Fruit fly (Drosophila melanogaster) whole organism, embryonic: Measurements from ENCODE around the gene cac.

Experiments used
- BtbVII ChIP-seq: fragments of 200-800 bp; sonication (Bioruptor generic); optimal IDR thresholded peaks from 3 replicates; lab custom pipeline; 2017; ENCODE audit warnings: missing biosample characterization, mild to moderate bottlenecking, missing genetic modification characterization
- CG10431 ChIP-seq: fragments of 200-800 bp; sonication (Bioruptor generic); optimal IDR thresholded peaks from 3 replicates; lab custom pipeline; 2018; ENCODE audit warnings: missing biosample characterization, mild to moderate bottlenecking, missing genetic modification characterization
- CG12071 ChIP-seq: fragments of 200-800 bp; sonication (Bioruptor generic); optimal IDR thresholded peaks from 3 replicates; lab custom pipeline; 2018; ENCODE audit warnings: missing biosample characterization, mild to moderate bottlenecking, missing genetic modification characterization
- CG12299 ChIP-seq: fragments of 200-800 bp; sonication (Bioruptor generic); optimal IDR thresholded peaks from 2 replicates; lab custom pipeline; 2018; ENCODE audit warnings: missing biosample characterization, mild to moderate bottlenecking, missing genetic modification characterization
- CG14860 ChIP-seq: fragments of 200-800 bp; sonication (Bioruptor generic); IDR thresholded peaks from 3 replicates; pipeline ENCODE4 v1.3.6; 2022; ENCODE audit warnings: missing biosample characterization, missing genetic modification characterization; ENCODE audit not compliant: partially characterized antibody
- CG15073 ChIP-seq: fragments of 200-800 bp; sonication (Bioruptor generic); optimal IDR thresholded peaks from 2 replicates; lab custom pipeline; 2016; ENCODE audit warnings: missing biosample characterization, missing genetic modification characterization
- CG15696 ChIP-seq: fragments of 200-800 bp; sonication (Bioruptor generic); optimal IDR thresholded peaks from 2 replicates; lab custom pipeline; 2019; ENCODE audit warnings: missing biosample characterization, mild to moderate bottlenecking, missing genetic modification characterization, moderate library complexity
- CG16815 ChIP-seq: fragments of 200-800 bp; sonication (Bioruptor generic); optimal IDR thresholded peaks from 3 replicates; lab custom pipeline; 2017; ENCODE audit warnings: missing biosample characterization, mild to moderate bottlenecking, missing genetic modification characterization
- CG17328 ChIP-seq: fragments of 200-800 bp; sonication (Bioruptor generic); IDR thresholded peaks from 2 replicates; pipeline ENCODE4 v1.3.6; 2022; ENCODE audit warnings: missing biosample characterization, missing genetic modification characterization
- CG17359 ChIP-seq: fragments of 200-800 bp; sonication (Bioruptor generic); optimal IDR thresholded peaks from 3 replicates; lab custom pipeline; 2018; ENCODE audit warnings: missing biosample characterization, mild to moderate bottlenecking, missing genetic modification characterization, moderate library complexity
- CG18011 ChIP-seq: fragments of 200-800 bp; sonication (Bioruptor generic); optimal IDR thresholded peaks from 2 replicates; lab custom pipeline; 2017; ENCODE audit warnings: missing biosample characterization, missing genetic modification characterization, mild to moderate bottlenecking, moderate library complexity, missing genotype
- CG18476 ChIP-seq: fragments of 200-800 bp; sonication (Bioruptor generic); optimal IDR thresholded peaks from 2 replicates; lab custom pipeline; 2016; ENCODE audit warnings: missing biosample characterization, mild to moderate bottlenecking, missing genetic modification characterization
- CG18619 ChIP-seq: fragments of 200-800 bp; sonication (Bioruptor generic); optimal IDR thresholded peaks from 3 replicates; lab custom pipeline; 2017; ENCODE audit warnings: missing biosample characterization, mild to moderate bottlenecking, missing genetic modification characterization
- CG33557 ChIP-seq: fragments of 200-800 bp; sonication (Bioruptor generic); optimal IDR thresholded peaks from 2 replicates; lab custom pipeline; 2019; ENCODE audit warnings: missing biosample characterization, mild to moderate bottlenecking, missing genetic modification characterization, moderate library complexity
- CG34422 ChIP-seq: fragments of 200-800 bp; sonication (Bioruptor generic); IDR thresholded peaks from 3 replicates; pipeline ENCODE4 v1.3.6; 2022; ENCODE audit warnings: missing biosample characterization, missing genetic modification characterization
- CG4360 ChIP-seq: fragments of 200-800 bp; sonication (Bioruptor generic); IDR thresholded peaks from 2 replicates; pipeline ENCODE4 v1.3.6; 2022; ENCODE audit warnings: missing biosample characterization, missing genetic modification characterization
- CG4730 ChIP-seq: fragments of 200-800 bp; sonication (Bioruptor generic); IDR thresholded peaks from 2 replicates; pipeline ENCODE4 v1.3.6; 2022; ENCODE audit warnings: missing biosample characterization, missing genetic modification characterization
- CG6854 ChIP-seq: fragments of 200-800 bp; sonication (Bioruptor generic); optimal IDR thresholded peaks from 3 replicates; lab custom pipeline; 2017; ENCODE audit warnings: missing biosample characterization, mild to moderate bottlenecking, missing genetic modification characterization
- CG7357 ChIP-seq: fragments of 200-800 bp; sonication (Bioruptor generic); IDR thresholded peaks from 3 replicates; pipeline ENCODE4 v1.3.6; 2022; ENCODE audit warnings: missing biosample characterization, missing genetic modification characterization
- CG8281 ChIP-seq: fragments of 200-800 bp; sonication (Bioruptor generic); optimal IDR thresholded peaks from 2 replicates; lab custom pipeline; 2018; ENCODE audit warnings: missing biosample characterization, mild to moderate bottlenecking, missing genetic modification characterization, moderate library complexity
- CrebB ChIP-seq: fragments of 200-800 bp; sonication (Bioruptor generic); optimal IDR thresholded peaks from 3 replicates; lab custom pipeline; 2018; ENCODE audit warnings: missing biosample characterization, mild to moderate bottlenecking, missing genetic modification characterization
- Dp ChIP-seq: fragments of 200-800 bp; sonication (Bioruptor generic); optimal IDR thresholded peaks from 2 replicates; lab custom pipeline; 2018; ENCODE audit warnings: missing biosample characterization, mild to moderate bottlenecking, missing genetic modification characterization, moderate library complexity
- HHEX ChIP-seq: fragments of 200-800 bp; sonication (Bioruptor generic); optimal IDR thresholded peaks from 3 replicates; lab custom pipeline; 2017; ENCODE audit warnings: missing biosample characterization, mild to moderate bottlenecking, missing genetic modification characterization, missing genetic modification reagents
- Hey ChIP-seq: fragments of 200-800 bp; sonication (Bioruptor generic); optimal IDR thresholded peaks from 3 replicates; lab custom pipeline; 2018; ENCODE audit warnings: missing biosample characterization, mild to moderate bottlenecking, missing genetic modification characterization
- Hr78 ChIP-seq, 2 experiments: fragments of 200-800 bp in 1 of 2; fragments of >200 bp in 1 of 2; sonication (Bioruptor generic) in 1 of 2; optimal IDR thresholded peaks; 2 replicates each; lab custom pipeline; 2017 to 2019; ENCODE audit warnings: missing biosample characterization in 2 of 2, missing genetic modification characterization in 2 of 2, mild to moderate bottlenecking in 1 of 2, moderate library complexity in 1 of 2
- NFAT ChIP-seq: fragments of 200-800 bp; sonication (Bioruptor generic); IDR thresholded peaks from 2 replicates; pipeline ENCODE4 v1.3.6; 2022; ENCODE audit warnings: missing biosample characterization, missing genetic modification characterization
- Six4 ChIP-seq: fragments of 200-800 bp; sonication (Bioruptor generic); optimal IDR thresholded peaks from 2 replicates; lab custom pipeline; 2016; ENCODE audit warnings: missing biosample characterization, missing genetic modification characterization
- Sry-β ChIP-seq: fragments of 200-800 bp; sonication (Bioruptor generic); optimal IDR thresholded peaks from 2 replicates; lab custom pipeline; 2018; ENCODE audit warnings: missing biosample characterization, mild to moderate bottlenecking, missing genetic modification characterization, moderate library complexity
- Xrp1 ChIP-seq: fragments of 200-800 bp; sonication (Bioruptor generic); IDR thresholded peaks from 2 replicates; pipeline ENCODE4 v1.3.6; 2022; ENCODE audit warnings: missing biosample characterization, missing genetic modification characterization
- aop ChIP-seq: fragments of 200-800 bp; sonication (Bioruptor generic); IDR thresholded peaks from 2 replicates; pipeline ENCODE4 v1.3.6; 2022; ENCODE audit warnings: missing biosample characterization, missing genetic modification characterization
- ash1 ChIP-seq: fragments of 200-800 bp; sonication (Bioruptor generic); optimal IDR thresholded peaks from 2 replicates; lab custom pipeline; 2018; ENCODE audit warnings: missing biosample characterization, mild to moderate bottlenecking, missing genetic modification characterization
- az2 ChIP-seq: fragments of 200-800 bp; sonication (Bioruptor generic); optimal IDR thresholded peaks from 3 replicates; lab custom pipeline; 2016; ENCODE audit warnings: missing biosample characterization, missing genetic modification characterization
- cato ChIP-seq: fragments of 200-800 bp; sonication (Bioruptor generic); optimal IDR thresholded peaks from 2 replicates; lab custom pipeline; 2016; ENCODE audit warnings: missing biosample characterization, missing genetic modification characterization, borderline replicate concordance
- fd3F ChIP-seq: fragments of 200-800 bp; sonication (Bioruptor generic); optimal IDR thresholded peaks from 2 replicates; lab custom pipeline; 2018; ENCODE audit warnings: missing biosample characterization, mild to moderate bottlenecking, missing genetic modification characterization, moderate library complexity
- fd64A ChIP-seq: fragments of 200-800 bp; sonication (Bioruptor generic); optimal IDR thresholded peaks from 3 replicates; lab custom pipeline; 2018; ENCODE audit warnings: missing biosample characterization, mild to moderate bottlenecking, missing genetic modification characterization
- fru ChIP-seq: fragments of >200 bp; optimal IDR thresholded peaks from 2 replicates; lab custom pipeline; 2017
- hbn ChIP-seq: fragments of 200-800 bp; sonication (Bioruptor generic); IDR thresholded peaks from 2 replicates; pipeline ENCODE4 v1.3.6; 2022; ENCODE audit warnings: missing biosample characterization, missing genetic modification characterization; ENCODE audit not compliant: partially characterized antibody
- lbe ChIP-seq: fragments of 200-800 bp; sonication (Bioruptor generic); optimal IDR thresholded peaks from 2 replicates; lab custom pipeline; 2016; ENCODE audit warnings: missing biosample characterization, mild to moderate bottlenecking, missing genetic modification characterization
- nau ChIP-seq: fragments of 200-800 bp; sonication (Bioruptor generic); optimal IDR thresholded peaks from 3 replicates; lab custom pipeline; 2017; ENCODE audit warnings: missing biosample characterization, mild to moderate bottlenecking, missing genetic modification characterization, missing genetic modification reagents
- nerfin-1 ChIP-seq: fragments of 200-800 bp; sonication (Bioruptor generic); optimal IDR thresholded peaks from 3 replicates; lab custom pipeline; 2019; ENCODE audit warnings: missing biosample characterization, mild to moderate bottlenecking, missing genetic modification characterization, moderate library complexity
- onecut ChIP-seq: fragments of 200-800 bp; sonication (Bioruptor generic); IDR thresholded peaks from 2 replicates; pipeline ENCODE4 v1.3.6; 2022; ENCODE audit warnings: missing biosample characterization, missing genetic modification characterization
- phol ChIP-seq: fragments of 200-800 bp; sonication (Bioruptor generic); optimal IDR thresholded peaks from 3 replicates; lab custom pipeline; 2018; ENCODE audit warnings: missing biosample characterization, mild to moderate bottlenecking, missing genetic modification characterization, moderate library complexity
- pnt ChIP-seq: fragments of 200-800 bp; sonication (Bioruptor generic); optimal IDR thresholded peaks from 3 replicates; lab custom pipeline; 2016; ENCODE audit warnings: missing biosample characterization, missing genetic modification characterization
- row ChIP-seq: fragments of 200-800 bp; sonication (Bioruptor generic); IDR thresholded peaks from 3 replicates; pipeline ENCODE4 v1.3.6; 2022; ENCODE audit warnings: missing biosample characterization, missing genetic modification characterization
- salm ChIP-seq: fragments of 200-800 bp; sonication (Bioruptor generic); optimal IDR thresholded peaks from 2 replicates; lab custom pipeline; 2018; ENCODE audit warnings: missing biosample characterization, mild to moderate bottlenecking, missing genetic modification characterization
- sens-2 ChIP-seq: fragments of 200-800 bp; sonication (Bioruptor generic); IDR thresholded peaks from 2 replicates; pipeline ENCODE4 v1.3.6; 2022; ENCODE audit warnings: missing biosample characterization, missing genetic modification characterization
- sqz ChIP-seq: fragments of 200-800 bp; sonication (Bioruptor generic); optimal IDR thresholded peaks from 3 replicates; lab custom pipeline; 2018; ENCODE audit warnings: missing biosample characterization, mild to moderate bottlenecking, missing genetic modification characterization
- stwl ChIP-seq: fragments of 200-800 bp; sonication (Bioruptor generic); optimal IDR thresholded peaks from 3 replicates; lab custom pipeline; 2018; ENCODE audit warnings: missing biosample characterization, mild to moderate bottlenecking, missing genetic modification characterization, moderate library complexity
- tio ChIP-seq: fragments of 200-800 bp; sonication (Bioruptor generic); optimal IDR thresholded peaks from 2 replicates; lab custom pipeline; 2017; ENCODE audit warnings: missing biosample characterization, missing genetic modification characterization, inconsistent platforms
- zfh1 ChIP-seq: fragments of 200-800 bp; sonication (Bioruptor generic); IDR thresholded peaks from 3 replicates; pipeline ENCODE4 v1.3.6; 2022; ENCODE audit warnings: missing biosample characterization, missing genetic modification characterization

Gene cac

dm6 chrX:12017815-12018439, 33.0 kb upstream of the cac start, which contains the start of gene Chrac-16 (continued):
- TF ChIP-seq fd3F, result no peak
- no peak for TF ChIP-seq fru (lab: Kevin White, UChicago)
- TF ChIP-seq CG7357 (GFP tag; lab: Robert Waterston, UW), result no peak
- no peak for TF ChIP-seq CG10431 (GFP tag; lab: Kevin White, UChicago)
- no peak for TF ChIP-seq CG12071 (GFP tag; lab: Kevin White, UChicago)
- no peak for TF ChIP-seq Hey (tag; lab: Kevin White, UChicago)
- TF ChIP-seq CG17328, result no peak
- no peak for TF ChIP-seq CG34422 (GFP tag; lab: Robert Waterston, UW)
- no peak for TF ChIP-seq nau
- no peak for TF ChIP-seq lbe (GFP tag; lab: Kevin White, UChicago)
- TF ChIP-seq sqz (GFP tag; lab: Kevin White, UChicago), result peak; percentile 19
- peak; percentile 78 for TF ChIP-seq CG14860
- no peak for TF ChIP-seq CG8281 (tag; lab: Kevin White, UChicago)
- TF ChIP-seq CG15696 (tag; lab: Kevin White, UChicago), result no peak
- TF ChIP-seq CG17359 (tag; lab: Kevin White, UChicago), result no peak
- no peak for TF ChIP-seq Six4 (GFP tag; lab: Kevin White, UChicago)
- TF ChIP-seq CG6854 (GFP tag; lab: Kevin White, UChicago), result no peak
- no peak for TF ChIP-seq CG15073 (GFP tag; lab: Kevin White, UChicago)
- no peak for TF ChIP-seq cato (GFP tag; lab: Kevin White, UChicago)
- no peak for TF ChIP-seq salm (tag; lab: Kevin White, UChicago)
- TF ChIP-seq sens-2 (GFP tag; lab: Robert Waterston, UW), result no peak
- peak; percentile 38 for TF ChIP-seq stwl (tag; lab: Kevin White, UChicago)
- TF ChIP-seq ash1 (GFP tag; lab: Kevin White, UChicago), result no peak
- no peak for TF ChIP-seq CG33557 (GFP tag; lab: Kevin White, UChicago)
- no peak for TF ChIP-seq fd64A (GFP tag; lab: Kevin White, UChicago)
- TF ChIP-seq row (GFP tag; lab: Robert Waterston, UW), result peak; percentile 37; the same call in 2 of the 3 replicates
- TF ChIP-seq zfh1, result no peak
- TF ChIP-seq CrebB, result no peak
- TF ChIP-seq Sry-β (GFP tag; lab: Kevin White, UChicago), result no peak
- no peak for TF ChIP-seq CG16815 (GFP tag; lab: Kevin White, UChicago)
- TF ChIP-seq hbn (GFP tag; lab: Robert Waterston, UW), result peak; percentile 62
- TF ChIP-seq tio, result no peak
- no peak for TF ChIP-seq CG12299 (tag; lab: Kevin White, UChicago)
- no peak for TF ChIP-seq NFAT (GFP tag; lab: Robert Waterston, UW)
- no peak for TF ChIP-seq nerfin-1 (tag; lab: Kevin White, UChicago)
- no peak for TF ChIP-seq Hr78 (GFP tag; optimal IDR thresholded peaks at IDR 0.05; lab: Kevin White, UChicago)
- no peak for TF ChIP-seq Xrp1 (GFP tag; lab: Robert Waterston, UW)
- peak; percentile 11 for TF ChIP-seq Dp (GFP tag; lab: Kevin White, UChicago)
- TF ChIP-seq az2, result no peak
- TF ChIP-seq CG18619, result no peak
- TF ChIP-seq pnt (GFP tag; lab: Kevin White, UChicago), result no peak
- TF ChIP-seq CG4360 (GFP tag; lab: Robert Waterston, UW), result no peak
- no peak for TF ChIP-seq CG18476 (GFP tag; lab: Kevin White, UChicago)
- TF ChIP-seq BtbVII, result no peak
- no peak for TF ChIP-seq CG4730 (GFP tag; lab: Robert Waterston, UW)
- no peak for TF ChIP-seq phol (tag; lab: Kevin White, UChicago)
- no peak for TF ChIP-seq CG18011 (GFP tag; lab: Kevin White, UChicago)
- TF ChIP-seq HHEX (GFP tag; lab: Kevin White, UChicago), result no peak
- TF ChIP-seq aop (GFP tag; lab: Robert Waterston, UW), result no peak
- no peak for TF ChIP-seq onecut
